Worm (Caenorhabditis elegans): ENCODE results near the gene art-1.

Gene art-1

ce11 chrII:6937057-6937456 lies 35.0 kb downstream of the art-1 start:
- TF ChIP-seq zag-1 (tag; optimal IDR thresholded peaks at IDR 0.05) (no peak), ztf-1 (GFP tag; conservative IDR thresholded peaks at IDR 0.05) (no peak), snpc-4 (tag; optimal IDR thresholded peaks at IDR 0.05) (no peak), lin-13 (GFP tag; optimal IDR thresholded peaks at IDR 0.05) (no peak), sem-4 (tag; optimal IDR thresholded peaks at IDR 0.05) (no peak), lin-11 (tag; optimal IDR thresholded peaks at IDR 0.05) (no peak), crh-2 (tag; optimal IDR thresholded peaks at IDR 0.05) (no peak), sma-9 (GFP tag; optimal IDR thresholded peaks at IDR 0.05) (peak; percentile 27), sma-9 (tag; optimal IDR thresholded peaks at IDR 0.05) (no peak), C34F6.9 (tag; optimal IDR thresholded peaks at IDR 0.05) (no peak)

ce11 chrII:6936528-6936927 lies 35.5 kb downstream of the art-1 start:
- TF ChIP-seq sma-3 (GFP tag; optimal IDR thresholded peaks at IDR 0.05) (no peak), nhr-10 (tag; optimal IDR thresholded peaks at IDR 0.05) (no peak), crh-2 (tag; optimal IDR thresholded peaks at IDR 0.05) (no peak), aly-2 (tag; optimal IDR thresholded peaks at IDR 0.05) (no peak), ztf-4 (tag; optimal IDR thresholded peaks at IDR 0.05) (no peak), mbf-1 (tag; optimal IDR thresholded peaks at IDR 0.05) (no peak)

- TF ChIP-seq nhr-23 (tag; optimal IDR thresholded peaks at IDR 0.05): no peak
- TF ChIP-seq elt-1 (tag; optimal IDR thresholded peaks at IDR 0.05): no peak
- no peak for TF ChIP-seq ZK546.5 (tag; optimal IDR thresholded peaks at IDR 0.05)
- no peak for TF ChIP-seq nhr-129 (tag; optimal IDR thresholded peaks at IDR 0.05)
- no peak for TF ChIP-seq nhr-237 (tag; optimal IDR thresholded peaks at IDR 0.05)
- TF ChIP-seq ceh-16 (tag; optimal IDR thresholded peaks at IDR 0.05): no peak
- no peak for TF ChIP-seq dmd-4 (tag; optimal IDR thresholded peaks at IDR 0.05)
- no peak for TF ChIP-seq unc-39 (tag; optimal IDR thresholded peaks at IDR 0.05)
- TF ChIP-seq lin-13 (GFP tag; optimal IDR thresholded peaks at IDR 0.05): no peak
- TF ChIP-seq mbf-1 (tag; optimal IDR thresholded peaks at IDR 0.05): no peak
- TF ChIP-seq skn-1 (tag; optimal IDR thresholded peaks at IDR 0.05): no peak
- no peak for TF ChIP-seq Y55F3AM.14 (GFP tag; optimal IDR thresholded peaks at IDR 0.05)
- TF ChIP-seq zag-1 (tag; optimal IDR thresholded peaks at IDR 0.05): no peak
- TF ChIP-seq nhr-10 (tag; optimal IDR thresholded peaks at IDR 0.05): no peak
- no peak for TF ChIP-seq snpc-4 (tag; optimal IDR thresholded peaks at IDR 0.05)
Measured at ce11 chrII:6935975-6936374, 36.1 kb downstream of the art-1 start.

DNA sequence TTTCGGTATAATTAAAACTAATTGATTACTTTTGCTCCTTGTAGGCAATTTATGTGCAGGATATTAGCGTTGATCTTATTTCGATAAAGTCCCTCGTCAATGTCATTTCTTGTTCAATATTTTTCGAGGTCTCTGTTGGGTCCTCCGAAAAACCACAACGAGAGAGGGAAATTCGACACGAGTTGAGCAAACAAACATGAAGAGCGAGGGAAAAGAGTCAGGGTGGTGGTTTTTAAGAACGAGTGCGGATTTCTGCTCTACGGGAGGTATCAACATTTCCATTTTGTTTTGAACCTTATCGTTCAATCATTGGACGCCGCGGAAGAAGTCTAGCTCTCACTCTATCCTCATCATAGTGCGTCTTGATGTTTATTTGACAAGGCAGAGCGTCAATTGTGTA lies 37.3 kb downstream of the art-1 start:
- no peak for TF ChIP-seq blmp-1 (tag; optimal IDR thresholded peaks at IDR 0.05; ENCODE audit: insufficient read depth)
- no peak for TF ChIP-seq unc-39 (tag; optimal IDR thresholded peaks at IDR 0.05)
- TF ChIP-seq gmeb-1 (tag; optimal IDR thresholded peaks at IDR 0.05): no peak
- no peak for TF ChIP-seq nhr-11 (tag; optimal IDR thresholded peaks at IDR 0.05)
- no peak for TF ChIP-seq skn-1 (tag; optimal IDR thresholded peaks at IDR 0.05)
- no peak for TF ChIP-seq mab-5 (tag; optimal IDR thresholded peaks at IDR 0.05)
- no peak for TF ChIP-seq mdl-1 (tag; optimal IDR thresholded peaks at IDR 0.05)
- no peak for TF ChIP-seq unc-55 (GFP tag; optimal IDR thresholded peaks at IDR 0.05)
- TF ChIP-seq ceh-16 (tag; optimal IDR thresholded peaks at IDR 0.05): no peak
- no peak for TF ChIP-seq Y55F3AM.14 (GFP tag; optimal IDR thresholded peaks at IDR 0.05)

ce11 chrII:6932978-6933377 lies 39.1 kb downstream of the art-1 start:
- TF ChIP-seq unc-62 (GFP tag; optimal IDR thresholded peaks at IDR 0.05): no peak
- no peak for TF ChIP-seq sem-4 (tag; optimal IDR thresholded peaks at IDR 0.05)
- no peak for TF ChIP-seq ZK546.5 (tag; optimal IDR thresholded peaks at IDR 0.05)
- TF ChIP-seq lin-39 (tag; optimal IDR thresholded peaks at IDR 0.05): no peak
- TF ChIP-seq nhr-10 (tag; optimal IDR thresholded peaks at IDR 0.05): no peak
- no peak for TF ChIP-seq lin-11 (tag; optimal IDR thresholded peaks at IDR 0.05)
- TF ChIP-seq nhr-237 (tag; optimal IDR thresholded peaks at IDR 0.05): no peak
- TF ChIP-seq R02D3.7 (tag; optimal IDR thresholded peaks at IDR 0.05): no peak
- no peak for TF ChIP-seq egl-27 (tag; optimal IDR thresholded peaks at IDR 0.05)
- no peak for TF ChIP-seq ztf-4 (tag; optimal IDR thresholded peaks at IDR 0.05)
- TF ChIP-seq lin-13 (GFP tag; optimal IDR thresholded peaks at IDR 0.05): no peak
- no peak for TF ChIP-seq skn-1 (tag; optimal IDR thresholded peaks at IDR 0.05)
- TF ChIP-seq elt-3 (tag; optimal IDR thresholded peaks at IDR 0.05): no peak
- TF ChIP-seq mbf-1 (tag; optimal IDR thresholded peaks at IDR 0.05): no peak
- TF ChIP-seq sma-3 (GFP tag; optimal IDR thresholded peaks at IDR 0.05): no peak
- TF ChIP-seq C34F6.9 (tag; optimal IDR thresholded peaks at IDR 0.05): no peak

All from whole organism, L2 larva.